Fruit fly (Drosophila melanogaster) whole organism, embryonic: Measurements from ENCODE around the gene CG2256.

Experiments used
- Asciz ChIP-seq: fragments of 200-800 bp; sonication (Bioruptor generic); optimal IDR thresholded peaks from 2 replicates; lab custom pipeline; 2017; ENCODE audit warnings: missing biosample characterization, mild to moderate bottlenecking, missing genetic modification characterization, missing genetic modification reagents
- B-H2 ChIP-seq: fragments of 200-800 bp; sonication (Bioruptor generic); optimal IDR thresholded peaks from 2 replicates; lab custom pipeline; 2018; ENCODE audit warnings: missing biosample characterization, mild to moderate bottlenecking, missing genetic modification characterization
- Bgb ChIP-seq: fragments of 200-800 bp; sonication (Bioruptor generic); IDR thresholded peaks from 2 replicates; pipeline ENCODE4 v1.3.6; 2022; ENCODE audit warnings: missing biosample characterization, missing genetic modification characterization; ENCODE audit not compliant: partially characterized antibody
- Blimp-1 ChIP-seq: fragments of 200-800 bp; sonication (Bioruptor generic); optimal IDR thresholded peaks from 3 replicates; lab custom pipeline; 2018; ENCODE audit warnings: missing biosample characterization, missing genetic modification characterization, mild to moderate bottlenecking, moderate library complexity, missing genetic modification reagents
- CG10147 ChIP-seq: fragments of 200-800 bp; sonication (Bioruptor generic); optimal IDR thresholded peaks from 2 replicates; lab custom pipeline; 2019; ENCODE audit warnings: missing biosample characterization, mild to moderate bottlenecking, missing genetic modification characterization, moderate library complexity
- CG10267 ChIP-seq: fragments of 200-800 bp; sonication (Bioruptor generic); optimal IDR thresholded peaks from 2 replicates; lab custom pipeline; 2018; ENCODE audit warnings: missing biosample characterization, mild to moderate bottlenecking, missing genetic modification characterization, moderate library complexity
- CG11560 ChIP-seq: fragments of 200-800 bp; sonication (Bioruptor generic); IDR thresholded peaks from 3 replicates; pipeline ENCODE4 v1.3.6; 2022; ENCODE audit warnings: missing biosample characterization, missing genetic modification characterization
- CG1233 ChIP-seq: fragments of 200-800 bp; sonication (Bioruptor generic); optimal IDR thresholded peaks from 4 replicates; lab custom pipeline; 2018; ENCODE audit warnings: missing biosample characterization, mild to moderate bottlenecking, missing genetic modification characterization
- CG15269 ChIP-seq: fragments of 200-800 bp; sonication (Bioruptor generic); optimal IDR thresholded peaks from 2 replicates; lab custom pipeline; 2018; ENCODE audit warnings: missing biosample characterization, mild to moderate bottlenecking, missing genetic modification characterization, moderate library complexity
- CG17568 ChIP-seq: fragments of 200-800 bp; sonication (Bioruptor generic); optimal IDR thresholded peaks from 2 replicates; lab custom pipeline; 2018; ENCODE audit warnings: missing biosample characterization, mild to moderate bottlenecking, missing genetic modification characterization, moderate library complexity
- CG2120 ChIP-seq: fragments of 200-800 bp; sonication (Bioruptor generic); optimal IDR thresholded peaks from 3 replicates; lab custom pipeline; 2016; ENCODE audit warnings: missing biosample characterization, missing genetic modification characterization
- CG30020 ChIP-seq: fragments of 200-800 bp; optimal IDR thresholded peaks from 2 replicates; lab custom pipeline; 2019; ENCODE audit warnings: missing biosample characterization, mild to moderate bottlenecking, missing genetic modification characterization, moderate library complexity
- CG31224 ChIP-seq: fragments of 200-800 bp; sonication (Bioruptor generic); IDR thresholded peaks from 2 replicates; pipeline ENCODE4 v1.3.6; 2022; ENCODE audit warnings: missing biosample characterization, missing genetic modification characterization
- CG33557 ChIP-seq: fragments of 200-800 bp; sonication (Bioruptor generic); optimal IDR thresholded peaks from 2 replicates; lab custom pipeline; 2019; ENCODE audit warnings: missing biosample characterization, mild to moderate bottlenecking, missing genetic modification characterization, moderate library complexity
- CG4617 ChIP-seq: fragments of 200-800 bp; sonication (Bioruptor generic); optimal IDR thresholded peaks from 3 replicates; lab custom pipeline; 2016; ENCODE audit warnings: missing biosample characterization, missing genetic modification characterization, borderline replicate concordance
- CG6175 ChIP-seq: fragments of 200-800 bp; sonication (Bioruptor generic); IDR thresholded peaks from 3 replicates; pipeline ENCODE4 v1.3.6; 2022; ENCODE audit warnings: missing biosample characterization, missing genetic modification characterization
- CG6654 ChIP-seq: fragments of 200-800 bp; sonication (Bioruptor generic); optimal IDR thresholded peaks from 2 replicates; lab custom pipeline; 2017; ENCODE audit warnings: missing biosample characterization, mild to moderate bottlenecking, missing genetic modification characterization
- CG7786 ChIP-seq: fragments of 200-800 bp; sonication (Bioruptor generic); optimal IDR thresholded peaks from 2 replicates; lab custom pipeline; 2016; ENCODE audit warnings: missing biosample characterization, missing genetic modification characterization
- CG8290 ChIP-seq, 3 experiments: fragments of 200-800 bp; sonication (Bioruptor generic); optimal IDR thresholded peaks; 2 replicates each; lab custom pipeline; 2016 to 2019; ENCODE audit warnings: missing biosample characterization in 3 of 3, missing genetic modification characterization in 3 of 3, mild to moderate bottlenecking in 2 of 3, moderate library complexity in 1 of 3
- CG8388 ChIP-seq: fragments of 200-800 bp; sonication (Bioruptor generic); optimal IDR thresholded peaks from 2 replicates; lab custom pipeline; 2019; ENCODE audit warnings: missing biosample characterization, mild to moderate bottlenecking, missing genetic modification characterization, moderate library complexity
- Dref ChIP-seq: fragments of 200-800 bp; sonication (Bioruptor generic); IDR thresholded peaks from 2 replicates; pipeline ENCODE4 v1.3.6; 2022; ENCODE audit warnings: missing biosample characterization, missing genetic modification characterization
- Drgx ChIP-seq: fragments of 200-800 bp; sonication (Bioruptor generic); IDR thresholded peaks from 2 replicates; pipeline ENCODE4 v1.3.6; 2022; ENCODE audit warnings: missing biosample characterization, missing genetic modification characterization
- Gsc ChIP-seq: fragments of 200-800 bp; sonication (Bioruptor generic); IDR thresholded peaks from 2 replicates; pipeline ENCODE4 v1.3.6; 2022; ENCODE audit warnings: missing biosample characterization, missing genetic modification characterization
- Hmr ChIP-seq: fragments of 200-800 bp; sonication (Bioruptor generic); optimal IDR thresholded peaks from 3 replicates; lab custom pipeline; 2017; ENCODE audit warnings: mild to moderate bottlenecking, missing biosample characterization, missing genetic modification reagents, missing genetic modification characterization
- MBD-R2 ChIP-seq: fragments of 200-800 bp; sonication (Bioruptor generic); IDR thresholded peaks from 2 replicates; pipeline ENCODE4 v1.3.6; 2022; ENCODE audit warnings: missing biosample characterization, missing genetic modification characterization
- MESR4 ChIP-seq: fragments of 200-800 bp; sonication (Bioruptor generic); optimal IDR thresholded peaks from 2 replicates; lab custom pipeline; 2018; ENCODE audit warnings: missing biosample characterization, mild to moderate bottlenecking, missing genetic modification characterization, moderate library complexity
- Mad ChIP-seq: fragments of 200-800 bp; sonication (Bioruptor generic); optimal IDR thresholded peaks from 2 replicates; lab custom pipeline; 2016; ENCODE audit warnings: missing biosample characterization, missing genetic modification characterization
- Meics ChIP-seq: fragments of 200-800 bp; sonication (Bioruptor generic); optimal IDR thresholded peaks from 2 replicates; lab custom pipeline; 2017; ENCODE audit warnings: missing biosample characterization, mild to moderate bottlenecking, missing genetic modification characterization
- NC2β ChIP-seq: fragments of 200-800 bp; sonication (Bioruptor generic); optimal IDR thresholded peaks from 2 replicates; lab custom pipeline; 2016; ENCODE audit warnings: missing biosample characterization, missing genetic modification characterization
- Scr ChIP-seq: fragments of 200-800 bp; sonication (Bioruptor generic); IDR thresholded peaks from 2 replicates; pipeline ENCODE4 v1.3.6; 2022; ENCODE audit warnings: missing biosample characterization, missing genetic modification characterization; ENCODE audit not compliant: partially characterized antibody
- Sry-δ ChIP-seq: fragments of 200-800 bp; sonication (Bioruptor generic); optimal IDR thresholded peaks from 2 replicates; lab custom pipeline; 2016; ENCODE audit warnings: missing biosample characterization, missing genetic modification characterization
- Stat92E ChIP-seq, 3 experiments: fragments of >200 bp in 2 of 3; fragments of 200-800 bp in 1 of 3; sonication (Bioruptor generic) in 1 of 3; optimal IDR thresholded peaks; 2 replicates each; lab custom pipeline; 2017 to 2019; ENCODE audit warnings: missing biosample characterization in 3 of 3, missing genetic modification characterization in 3 of 3, mild to moderate bottlenecking in 1 of 3, moderate library complexity in 1 of 3
- ab ChIP-seq: fragments of 200-800 bp; sonication (Bioruptor generic); optimal IDR thresholded peaks from 2 replicates; lab custom pipeline; 2016; ENCODE audit warnings: missing biosample characterization, missing genetic modification characterization
- ac ChIP-seq: fragments of 200-800 bp; sonication (Bioruptor generic); optimal IDR thresholded peaks from 3 replicates; lab custom pipeline; 2017; ENCODE audit warnings: missing biosample characterization, mild to moderate bottlenecking, missing genetic modification characterization
- ci ChIP-seq: fragments of 200-800 bp; sonication (Bioruptor generic); IDR thresholded peaks from 3 replicates; pipeline ENCODE4 v1.3.6; 2022; ENCODE audit warnings: missing biosample characterization, missing genetic modification characterization
- cwo ChIP-seq: fragments of 200-800 bp; sonication (Bioruptor generic); optimal IDR thresholded peaks from 3 replicates; lab custom pipeline; 2017; ENCODE audit warnings: missing biosample characterization, missing genetic modification characterization, mild to moderate bottlenecking, moderate library complexity, missing genetic modification reagents
- dimm ChIP-seq: fragments of 200-800 bp; sonication (Bioruptor generic); IDR thresholded peaks from 2 replicates; pipeline ENCODE4 v1.3.6; 2022; ENCODE audit warnings: missing biosample characterization, missing genetic modification characterization
- en ChIP-seq: fragments of 200-800 bp; sonication (Bioruptor generic); optimal IDR thresholded peaks from 2 replicates; lab custom pipeline; 2016; ENCODE audit warnings: missing biosample characterization, missing genetic modification characterization
- fu2 ChIP-seq: fragments of 200-800 bp; sonication (Bioruptor generic); optimal IDR thresholded peaks from 2 replicates; lab custom pipeline; 2016; ENCODE audit warnings: missing biosample characterization, missing genetic modification characterization
- ind ChIP-seq: fragments of 200-800 bp; sonication (Bioruptor generic); optimal IDR thresholded peaks from 3 replicates; lab custom pipeline; 2016; ENCODE audit warnings: missing biosample characterization, missing genetic modification characterization
- kni ChIP-seq: fragments of 200-800 bp; sonication (Bioruptor generic); optimal IDR thresholded peaks from 3 replicates; lab custom pipeline; 2017; ENCODE audit warnings: mild to moderate bottlenecking, missing biosample characterization, missing genetic modification reagents, missing genetic modification characterization
- lola ChIP-seq, 3 experiments: fragments of >200 bp in 2 of 3; fragments of 200-800 bp in 1 of 3; sonication (Bioruptor generic) in 1 of 3; optimal IDR thresholded peaks; 2 replicates each; lab custom pipeline; 2017 to 2019; ENCODE audit warnings: missing biosample characterization in 3 of 3, missing genetic modification characterization in 3 of 3, mild to moderate bottlenecking in 1 of 3, moderate library complexity in 1 of 3
- pho ChIP-seq: fragments of 200-800 bp; sonication (Bioruptor generic); optimal IDR thresholded peaks from 2 replicates; lab custom pipeline; 2016; ENCODE audit warnings: missing biosample characterization, missing genetic modification characterization
- row ChIP-seq: fragments of 200-800 bp; sonication (Bioruptor generic); IDR thresholded peaks from 3 replicates; pipeline ENCODE4 v1.3.6; 2022; ENCODE audit warnings: missing biosample characterization, missing genetic modification characterization
- sens-2 ChIP-seq: fragments of 200-800 bp; sonication (Bioruptor generic); IDR thresholded peaks from 2 replicates; pipeline ENCODE4 v1.3.6; 2022; ENCODE audit warnings: missing biosample characterization, missing genetic modification characterization
- shn ChIP-seq: fragments of 200-800 bp; sonication (Bioruptor generic); optimal IDR thresholded peaks from 3 replicates; lab custom pipeline; 2016; ENCODE audit warnings: missing biosample characterization, missing genetic modification characterization
- tin ChIP-seq: fragments of 200-800 bp; sonication (Bioruptor generic); optimal IDR thresholded peaks from 3 replicates; lab custom pipeline; 2016; ENCODE audit warnings: missing biosample characterization, missing genetic modification characterization
- zen ChIP-seq: fragments of 200-800 bp; sonication (Bioruptor generic); optimal IDR thresholded peaks from 3 replicates; lab custom pipeline; 2018; ENCODE audit warnings: missing biosample characterization, mild to moderate bottlenecking, missing genetic modification characterization, moderate library complexity

The CG2256 gene

DNA sequence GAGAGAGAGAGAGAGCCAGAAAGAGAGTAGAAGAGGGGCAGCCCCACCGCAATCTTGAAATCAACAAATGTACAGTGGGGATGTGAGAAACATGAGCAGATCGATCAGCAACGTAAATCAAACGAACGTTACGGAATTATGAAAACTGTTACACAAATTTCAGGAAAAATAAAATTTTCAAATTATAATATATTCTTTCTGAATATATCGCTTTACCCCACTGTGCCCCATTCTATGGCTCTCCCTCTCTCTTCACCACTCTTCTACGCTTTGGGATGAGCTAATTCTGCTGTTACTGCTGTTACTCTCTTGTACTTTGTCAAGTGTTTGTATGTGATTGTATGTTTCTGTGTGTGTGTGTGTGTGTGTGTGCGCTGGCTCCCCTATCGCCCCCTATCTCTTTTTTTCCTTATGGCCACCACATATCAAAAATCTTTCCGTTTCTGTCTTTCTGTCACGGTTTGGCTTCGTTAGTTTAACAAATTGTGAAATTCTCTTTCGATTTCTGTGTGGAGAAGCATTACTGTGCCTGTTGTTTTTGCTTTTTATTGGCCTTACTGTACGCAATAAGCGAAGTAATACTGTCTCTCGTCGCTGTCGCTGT lies 4.1 kb upstream of the CG2256 start (continued):
- TF ChIP-seq NC2β (GFP tag; lab: Kevin White, UChicago) (peak; percentile 81), CG31224 (peak; percentile 94), Stat92E (GFP tag; optimal IDR thresholded peaks at IDR 0.05; lab: Kevin White, UChicago) (peak in 1 of 3 experiments; percentile 66), CG10267 (tag; lab: Kevin White, UChicago) (peak; percentile 90), MBD-R2 (GFP tag; lab: Robert Waterston, UW) (peak; percentile 98), CG1233 (GFP tag; lab: Kevin White, UChicago) (peak; percentile 94), CG7786 (GFP tag; lab: Kevin White, UChicago) (peak; percentile 85), CG6175 (GFP tag; lab: Robert Waterston, UW) (peak; percentile 96), shn (GFP tag; lab: Kevin White, UChicago) (peak; percentile 73), CG8388 (GFP tag; lab: Kevin White, UChicago) (peak; percentile 95), Gsc (GFP tag; lab: Robert Waterston, UW) (peak; percentile 91), CG30020 (tag; lab: Kevin White, UChicago) (peak; percentile 57), CG2120 (GFP tag; lab: Kevin White, UChicago) (peak; percentile 98), Scr (no peak; the same call in 1 of the 2 replicates), CG11560 (tag; lab: Robert Waterston, UW) (peak; percentile 90), CG6654 (GFP tag; lab: Kevin White, UChicago) (peak; percentile 89), Asciz (GFP tag; lab: Kevin White, UChicago) (peak; percentile 96), CG15269 (peak; percentile 97), Dref (GFP tag; lab: Robert Waterston, UW) (peak; percentile 49), tin (GFP tag; lab: Kevin White, UChicago) (peak; percentile 95), ac (GFP tag; lab: Kevin White, UChicago) (peak; percentile 68), row (GFP tag; lab: Robert Waterston, UW) (peak; percentile 99), lola (GFP tag; optimal IDR thresholded peaks at IDR 0.05; lab: Kevin White, UChicago) (peak in 2 of 3 experiments; percentile 17 to 87), kni (GFP tag; lab: Kevin White, UChicago) (peak; percentile 9), ci (GFP tag; lab: Robert Waterston, UW) (peak; percentile 99), Meics (GFP tag; lab: Kevin White, UChicago) (peak; percentile 98), ind (peak; percentile 96), fu2 (GFP tag; lab: Kevin White, UChicago) (peak; percentile 85), Hmr (GFP tag; lab: Kevin White, UChicago) (peak; percentile 98), pho (GFP tag; lab: Kevin White, UChicago) (peak; percentile 90), dimm (GFP tag; lab: Robert Waterston, UW) (peak; percentile 94), Mad (peak; percentile 92), CG10147 (GFP tag; lab: Kevin White, UChicago) (peak; percentile 95), Drgx (peak; percentile 99), CG4617 (GFP tag; lab: Kevin White, UChicago) (peak; percentile 84), B-H2 (GFP tag; lab: Kevin White, UChicago) (peak; percentile 64), Blimp-1 (GFP tag; lab: Kevin White, UChicago) (peak; percentile 94), CG33557 (GFP tag; lab: Kevin White, UChicago) (peak; percentile 68), MESR4 (GFP tag; lab: Kevin White, UChicago) (peak; percentile 42), Sry-δ (GFP tag; lab: Kevin White, UChicago) (peak; percentile 38), cwo (GFP tag; lab: Kevin White, UChicago) (peak; percentile 96), CG17568 (peak; percentile 96), Bgb (GFP tag; lab: Robert Waterston, UW) (no peak), zen (tag; lab: Kevin White, UChicago) (peak; percentile 86), en (GFP tag; lab: Kevin White, UChicago) (peak; percentile 76), sens-2 (GFP tag; lab: Robert Waterston, UW) (peak; percentile 97), ab (peak; percentile 93), CG8290 (GFP tag; optimal IDR thresholded peaks at IDR 0.05; lab: Kevin White, UChicago) (peak; percentile 70), CG8290 (tag; optimal IDR thresholded peaks at IDR 0.05; lab: Kevin White, UChicago) (peak; percentile 35 to 92)
